Fruit fly (Drosophila melanogaster): Measurements from ENCODE around the gene CG32202.

Gene CG32202

DNA sequence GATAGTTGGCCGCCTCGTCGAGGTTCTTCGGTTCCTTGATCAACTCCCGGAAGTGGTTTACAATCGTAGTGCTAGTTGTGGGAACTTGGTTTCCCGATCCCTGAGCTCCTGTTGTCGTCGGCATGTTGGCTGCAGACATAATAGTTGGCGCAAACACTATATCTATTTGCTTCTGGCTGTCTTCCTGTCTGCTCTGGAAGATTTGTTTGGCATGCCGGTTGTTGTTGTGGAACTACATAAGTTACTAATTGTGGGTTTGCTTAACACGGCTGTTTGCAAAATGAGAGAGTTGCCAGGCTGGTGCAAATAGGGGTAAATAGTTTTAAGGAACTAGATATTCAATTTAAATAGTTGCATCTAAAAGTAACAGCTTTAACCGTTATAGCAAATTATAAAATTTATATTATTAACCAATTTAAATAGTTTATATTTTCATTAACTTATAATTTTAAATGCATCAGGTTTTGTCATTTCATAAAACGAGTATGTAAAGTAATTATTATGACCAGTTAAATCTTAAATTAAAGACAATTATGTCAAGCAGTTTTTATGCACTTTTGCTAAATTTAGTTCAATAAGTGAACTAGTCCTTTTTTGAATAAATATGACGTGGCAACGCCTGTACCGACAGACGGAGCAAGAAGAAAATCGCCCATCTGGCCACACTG lies at the start of gene CG32202, which contains the start of gene Sgf11:
Gene CG32202 (plus strand): TSS at position 635 of the 668 bp plus-strand sequence.
Gene Sgf11 (minus strand): TSS at position 287 of the 668 bp plus-strand sequence.
- TF ChIP-seq CG15710 (tag; optimal IDR thresholded peaks at IDR 0.05) (peak; percentile 70), CG9948 (tag; optimal IDR thresholded peaks at IDR 0.05) (peak; percentile 57), CG34367 (tag; optimal IDR thresholded peaks at IDR 0.05) (peak; percentile 48), Snoo (tag; optimal IDR thresholded peaks at IDR 0.05) (peak; percentile 31), D1 (tag; optimal IDR thresholded peaks at IDR 0.05) (no peak), Ets98B (GFP tag; IDR thresholded peaks at IDR 0.05) (0 out of 2 replicates have a peak, but pooled peaks have one; percentile 26), CG4496 (GFP tag; IDR thresholded peaks at IDR 0.05) (no peak), Pif1A (GFP tag; optimal IDR thresholded peaks at IDR 0.05) (no peak), CG17806 (tag; optimal IDR thresholded peaks at IDR 0.05) (peak; percentile 53), CG8301 (tag; optimal IDR thresholded peaks at IDR 0.05) (no peak)

DNA sequence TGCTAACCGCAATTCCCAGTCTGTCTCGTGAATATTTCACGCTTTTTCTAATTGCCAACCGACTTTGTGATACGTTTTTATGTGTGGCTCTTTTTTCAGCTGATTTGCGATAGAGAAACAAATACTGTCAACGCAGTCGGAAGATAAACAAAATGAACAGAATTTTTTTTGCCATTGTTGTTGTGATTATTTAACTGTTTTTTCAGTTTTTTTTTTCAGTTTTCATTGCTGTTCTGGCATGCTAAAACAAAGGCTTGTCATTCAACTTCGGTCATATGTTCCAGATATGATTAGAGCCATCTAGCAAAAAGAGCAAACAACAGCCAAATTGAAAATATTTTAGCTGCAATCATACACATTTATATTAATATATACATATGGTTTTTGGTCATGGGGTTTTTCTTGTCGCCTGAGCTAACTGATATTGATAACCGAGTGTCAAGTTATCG lies 49.8 kb upstream of the CG32202 start:
- TF ChIP-seq CG32121 (GFP tag; IDR thresholded peaks at IDR 0.05), result no peak
- no peak for TF ChIP-seq CG13204 (GFP tag; optimal IDR thresholded peaks at IDR 0.05)
- TF ChIP-seq Snoo (tag; optimal IDR thresholded peaks at IDR 0.05), result no peak
- TF ChIP-seq CG14655 (GFP tag; optimal IDR thresholded peaks at IDR 0.05), result no peak
- no peak for TF ChIP-seq CG9948 (tag; optimal IDR thresholded peaks at IDR 0.05)
- TF ChIP-seq CG34367 (tag; optimal IDR thresholded peaks at IDR 0.05), result no peak
- TF ChIP-seq CG12605 (GFP tag; IDR thresholded peaks at IDR 0.05), result no peak
- TF ChIP-seq fd96Ca (GFP tag; IDR thresholded peaks at IDR 0.05), result no peak
- TF ChIP-seq Ets98B (GFP tag; IDR thresholded peaks at IDR 0.05), result no peak
- no peak for TF ChIP-seq D1 (tag; optimal IDR thresholded peaks at IDR 0.05)
- TF ChIP-seq CG15710 (tag; optimal IDR thresholded peaks at IDR 0.05), result no peak
- TF ChIP-seq gl (tag; optimal IDR thresholded peaks at IDR 0.05), result no peak
- no peak for TF ChIP-seq CG8159 (tag; optimal IDR thresholded peaks at IDR 0.05)
- TF ChIP-seq CG8301 (tag; optimal IDR thresholded peaks at IDR 0.05), result no peak

DNA sequence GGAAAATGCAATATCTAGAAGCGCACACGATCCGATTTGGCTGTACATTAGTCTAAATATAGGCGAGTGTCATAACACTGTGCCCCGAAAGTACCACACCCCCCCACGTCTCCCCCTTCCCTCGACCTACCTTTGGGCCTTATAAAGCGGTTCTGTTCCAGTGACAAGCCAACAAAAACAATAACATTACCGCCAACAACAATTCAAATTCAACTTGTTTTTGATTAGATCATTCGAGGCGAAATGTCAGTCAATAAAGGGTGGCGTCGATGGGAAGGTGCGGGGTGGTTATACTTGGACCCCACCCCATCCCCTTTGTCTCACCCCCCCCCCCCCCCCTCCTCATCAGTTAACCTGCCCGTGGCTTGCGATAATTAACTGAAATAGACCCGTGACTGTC lies 48.9 kb upstream of the CG32202 start:
- no peak for TF ChIP-seq CG17806 (tag; optimal IDR thresholded peaks at IDR 0.05)
- TF ChIP-seq CG12605 (GFP tag; IDR thresholded peaks at IDR 0.05), result no peak
- no peak for TF ChIP-seq Snoo (tag; optimal IDR thresholded peaks at IDR 0.05)
- TF ChIP-seq rn (GFP tag; IDR thresholded peaks at IDR 0.05), result no peak
- TF ChIP-seq CG13204 (GFP tag; optimal IDR thresholded peaks at IDR 0.05), result no peak
- no peak for TF ChIP-seq CG4496 (GFP tag; IDR thresholded peaks at IDR 0.05)
- TF ChIP-seq CG9948 (tag; optimal IDR thresholded peaks at IDR 0.05), result no peak
- TF ChIP-seq fd96Ca (GFP tag; IDR thresholded peaks at IDR 0.05), result no peak
- TF ChIP-seq gl (tag; optimal IDR thresholded peaks at IDR 0.05), result no peak
- TF ChIP-seq Ets98B (GFP tag; IDR thresholded peaks at IDR 0.05), result no peak
- TF ChIP-seq CG10348 (GFP tag; IDR thresholded peaks at IDR 0.05), result no peak
- no peak for TF ChIP-seq CG34367 (tag; optimal IDR thresholded peaks at IDR 0.05)
- TF ChIP-seq CG15710 (tag; optimal IDR thresholded peaks at IDR 0.05), result no peak
- no peak for TF ChIP-seq EcR (GFP tag; optimal IDR thresholded peaks at IDR 0.05)
- TF ChIP-seq CG8159 (tag; optimal IDR thresholded peaks at IDR 0.05), result no peak
- no peak for TF ChIP-seq Pif1B (GFP tag; optimal IDR thresholded peaks at IDR 0.05)

DNA sequence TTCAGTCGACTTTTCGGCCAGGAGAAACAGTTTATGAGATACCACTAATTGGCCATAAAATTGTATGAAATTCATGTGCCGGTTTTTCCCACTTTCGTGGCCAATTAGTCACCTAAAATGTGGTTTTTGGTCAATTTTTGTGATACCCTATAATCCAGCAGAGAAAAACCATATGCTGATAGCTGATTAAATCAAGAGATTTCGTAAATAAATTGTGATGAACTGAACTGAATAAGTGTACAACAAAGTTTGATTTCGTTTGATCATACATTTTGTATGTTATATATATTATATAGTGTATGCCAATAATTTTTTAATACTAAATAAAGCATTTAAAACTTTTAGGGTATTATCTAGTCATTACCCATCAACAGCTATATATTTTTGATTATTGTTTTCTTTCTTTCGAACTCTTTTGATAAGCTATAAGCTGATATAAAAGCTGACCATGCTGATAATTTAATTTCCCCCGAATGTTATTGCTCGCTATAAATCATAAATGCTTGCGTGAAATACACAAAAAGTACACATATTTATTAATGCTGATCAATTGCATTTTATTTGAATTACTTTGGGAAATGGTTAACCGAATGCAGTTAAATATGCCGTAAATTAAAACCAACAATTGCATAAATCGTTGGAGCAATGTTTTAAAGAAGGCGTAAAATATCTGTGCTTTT lies 47.1 kb upstream of the CG32202 start:
- TF ChIP-seq CG14655 (GFP tag; optimal IDR thresholded peaks at IDR 0.05), result no peak
- no peak for TF ChIP-seq Pif1B (GFP tag; optimal IDR thresholded peaks at IDR 0.05)
- no peak for TF ChIP-seq CG4496 (GFP tag; IDR thresholded peaks at IDR 0.05)
- TF ChIP-seq CG15710 (tag; optimal IDR thresholded peaks at IDR 0.05), result no peak
- TF ChIP-seq CG9948 (tag; optimal IDR thresholded peaks at IDR 0.05), result no peak
- no peak for TF ChIP-seq CG32121 (GFP tag; IDR thresholded peaks at IDR 0.05)
- TF ChIP-seq rn (GFP tag; IDR thresholded peaks at IDR 0.05), result no peak
- no peak for TF ChIP-seq CG8301 (tag; optimal IDR thresholded peaks at IDR 0.05)
- no peak for TF ChIP-seq EcR (GFP tag; optimal IDR thresholded peaks at IDR 0.05)
- TF ChIP-seq Ets98B (GFP tag; IDR thresholded peaks at IDR 0.05), result no peak
- no peak for TF ChIP-seq CG12605 (GFP tag; IDR thresholded peaks at IDR 0.05)
- no peak for TF ChIP-seq Pif1A (GFP tag; optimal IDR thresholded peaks at IDR 0.05)
- TF ChIP-seq CG34367 (tag; optimal IDR thresholded peaks at IDR 0.05), result no peak
- no peak for TF ChIP-seq D1 (tag; optimal IDR thresholded peaks at IDR 0.05)
- TF ChIP-seq CG10348 (GFP tag; IDR thresholded peaks at IDR 0.05), result no peak
- no peak for TF ChIP-seq Snoo (tag; optimal IDR thresholded peaks at IDR 0.05)

DNA sequence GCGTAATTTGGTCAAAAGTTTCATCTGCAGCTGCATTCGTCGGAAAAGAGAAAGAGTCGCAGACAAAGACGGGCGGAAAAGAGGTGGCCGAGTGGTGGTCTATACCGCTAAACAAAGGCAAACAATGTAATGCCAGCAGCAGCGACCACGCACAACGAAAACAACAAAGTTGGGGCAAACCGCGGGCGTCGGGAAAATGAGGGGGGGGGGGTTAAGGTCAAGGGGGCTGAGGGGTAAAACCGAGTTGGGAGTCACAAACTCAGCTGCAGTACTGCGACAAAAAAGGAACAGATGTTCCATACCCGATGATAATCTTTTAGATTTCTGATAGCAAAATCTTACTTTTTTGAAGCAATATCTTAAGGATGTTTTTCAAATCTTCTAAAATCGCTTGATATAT lies 45.2 kb upstream of the CG32202 start:
- TF ChIP-seq CG13204 (GFP tag; optimal IDR thresholded peaks at IDR 0.05) (no peak), D1 (tag; optimal IDR thresholded peaks at IDR 0.05) (no peak), gl (tag; optimal IDR thresholded peaks at IDR 0.05) (no peak), fd96Ca (GFP tag; IDR thresholded peaks at IDR 0.05) (no peak), CG8159 (tag; optimal IDR thresholded peaks at IDR 0.05) (no peak), CG8301 (tag; optimal IDR thresholded peaks at IDR 0.05) (no peak), CG10348 (GFP tag; IDR thresholded peaks at IDR 0.05) (no peak)

DNA sequence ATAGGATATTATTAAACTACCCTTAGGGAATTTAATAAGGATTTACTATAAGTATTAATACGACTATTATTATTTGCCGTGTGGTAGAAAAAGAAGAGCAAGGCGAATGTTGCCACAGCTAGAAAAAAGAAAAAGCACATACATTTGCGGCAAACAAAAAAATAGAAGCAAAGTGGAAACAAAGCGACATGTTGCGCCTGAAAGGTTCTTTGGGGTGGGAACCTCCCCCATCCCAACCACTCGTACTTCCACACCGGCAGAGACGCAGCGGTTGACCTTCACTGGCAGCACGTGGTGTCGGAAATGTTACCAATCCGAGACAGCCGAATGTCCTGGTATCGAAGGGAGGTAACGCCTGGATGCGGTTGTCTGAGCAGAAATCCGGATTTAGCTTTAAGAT lies 44.6 kb upstream of the CG32202 start:
- TF ChIP-seq gl (tag; optimal IDR thresholded peaks at IDR 0.05) (no peak), CG8301 (tag; optimal IDR thresholded peaks at IDR 0.05) (no peak), Pif1A (GFP tag; optimal IDR thresholded peaks at IDR 0.05) (no peak), CG32121 (GFP tag; IDR thresholded peaks at IDR 0.05) (no peak), Snoo (tag; optimal IDR thresholded peaks at IDR 0.05) (no peak), CG14655 (GFP tag; optimal IDR thresholded peaks at IDR 0.05) (no peak), EcR (GFP tag; optimal IDR thresholded peaks at IDR 0.05) (no peak), CG4496 (GFP tag; IDR thresholded peaks at IDR 0.05) (no peak), Ets98B (GFP tag; IDR thresholded peaks at IDR 0.05) (no peak), CG15710 (tag; optimal IDR thresholded peaks at IDR 0.05) (no peak), CG17806 (tag; optimal IDR thresholded peaks at IDR 0.05) (no peak), CG8159 (tag; optimal IDR thresholded peaks at IDR 0.05) (no peak), CG9948 (tag; optimal IDR thresholded peaks at IDR 0.05) (no peak), CG12605 (GFP tag; IDR thresholded peaks at IDR 0.05) (no peak)
